Fruit fly (Drosophila melanogaster) whole organism, embryonic: ENCODE results near the gene CG10638.

Experiments
- CG3726 ChIP-seq: fragments of 200-800 bp; sonication (Bioruptor generic); IDR thresholded peaks from 3 replicates; pipeline ENCODE4, ENCODE4 v1.3.6; 2022; ENCODE audit warnings: missing biosample characterization, missing genetic modification characterization
- fd3F ChIP-seq: fragments of 200-800 bp; sonication (Bioruptor generic); optimal IDR thresholded peaks from 2 replicates; lab custom pipeline; 2018; ENCODE audit warnings: missing biosample characterization, mild to moderate bottlenecking, missing genetic modification characterization, moderate library complexity
- pita ChIP-seq: fragments of 200-800 bp; sonication (Bioruptor generic); optimal IDR thresholded peaks from 2 replicates; lab custom pipeline; 2017; ENCODE audit warnings: missing biosample characterization, mild to moderate bottlenecking, missing genetic modification characterization

DNA sequence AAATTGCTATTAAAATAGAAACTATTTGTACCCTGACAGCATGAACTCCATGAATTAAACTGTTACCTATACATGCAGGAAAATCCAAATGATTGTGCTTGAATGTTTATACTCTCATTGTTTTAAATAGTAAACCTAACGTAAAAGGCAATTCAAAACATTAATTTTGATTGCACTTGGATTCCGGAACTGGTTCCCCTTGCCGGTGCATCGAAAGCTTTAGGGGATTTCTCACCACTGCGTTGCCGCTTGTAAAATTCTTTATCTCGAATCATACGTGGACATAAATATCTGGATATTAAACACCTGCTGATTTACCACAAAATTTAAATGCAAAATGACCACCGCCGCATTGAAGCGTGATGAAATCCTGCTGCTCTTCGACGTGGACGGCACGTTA is 33.2 kb upstream of the CG10638 start, which contains the start of gene Pmm2:
- no peak for TF ChIP-seq pita (GFP tag; lab: Kevin White, UChicago)
- no peak for TF ChIP-seq CG3726
- TF ChIP-seq fd3F (GFP tag; lab: Kevin White, UChicago): no peak
